Fruit fly (Drosophila melanogaster): ENCODE results near the gene CG4842.
A peak's percentile ranks its signal among the peaks of the same experiment; 100 is the strongest.

Gene CG4842

DNA sequence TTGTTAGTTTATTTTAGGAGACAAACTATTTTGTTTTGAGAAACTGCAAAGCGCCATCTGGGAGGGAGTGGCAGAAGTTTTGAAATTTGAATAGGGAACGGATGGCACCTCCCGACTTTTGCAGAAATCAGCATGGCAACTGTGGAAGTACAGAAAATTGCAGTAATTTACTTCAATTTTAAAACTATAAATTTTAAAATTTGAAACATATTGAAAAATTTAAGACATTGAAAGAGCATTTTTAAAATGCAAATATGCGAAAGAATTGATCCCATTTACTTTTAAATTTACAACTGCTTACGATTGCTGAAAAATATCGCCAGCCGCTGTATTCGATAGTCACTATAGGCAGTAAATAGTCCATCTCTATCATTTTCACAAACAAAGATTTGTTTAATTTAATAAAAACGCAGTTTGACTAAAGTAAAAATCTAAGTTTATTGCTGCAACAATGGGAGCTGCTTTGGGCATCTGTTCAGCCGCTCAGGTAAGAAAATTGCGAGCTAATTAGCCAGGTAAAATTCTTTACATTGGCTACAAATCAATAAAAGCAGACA is 44.3 kb downstream of the CG4842 start, which contains the start of gene Serinc (continued):
- peak; percentile 37 for TF ChIP-seq CG9797 (GFP tag; optimal IDR thresholded peaks at IDR 0.05)
- no peak for TF ChIP-seq Deaf1 (tag; optimal IDR thresholded peaks at IDR 0.05)
- no peak for TF ChIP-seq CG1024 (GFP tag; IDR thresholded peaks at IDR 0.05)
- no peak for TF ChIP-seq Taf1 (GFP tag; IDR thresholded peaks at IDR 0.05)
- no peak for TF ChIP-seq CG7786 (GFP tag; optimal IDR thresholded peaks at IDR 0.05)
- TF ChIP-seq unc-4 (GFP tag; IDR thresholded peaks at IDR 0.05; ENCODE audit: partially characterized antibody): peak; percentile 96
- TF ChIP-seq Sry-β (GFP tag; optimal IDR thresholded peaks at IDR 0.05): no peak
- peak; percentile 21 for TF ChIP-seq CG9817 (tag; optimal IDR thresholded peaks at IDR 0.05)
- no peak for TF ChIP-seq CG12071 (GFP tag; optimal IDR thresholded peaks at IDR 0.05)
- no peak for TF ChIP-seq h (optimal IDR thresholded peaks at IDR 0.05)
- TF ChIP-seq hth (optimal IDR thresholded peaks at IDR 0.05): no peak
- no peak for TF ChIP-seq tll (GFP tag; optimal IDR thresholded peaks at IDR 0.05)
- peak; percentile 39 for TF ChIP-seq Dip3 (GFP tag; optimal IDR thresholded peaks at IDR 0.05)
- peak; percentile 26 for TF ChIP-seq CG8388 (GFP tag; optimal IDR thresholded peaks at IDR 0.05)
- TF ChIP-seq CG6765 (GFP tag; optimal IDR thresholded peaks at IDR 0.05): no peak
- TF ChIP-seq nom (GFP tag; optimal IDR thresholded peaks at IDR 0.05): no peak
- peak; percentile 44; the same call in 1 of the 2 replicates for TF ChIP-seq ara (GFP tag; IDR thresholded peaks at IDR 0.05)
- TF ChIP-seq CG33557 (GFP tag; optimal IDR thresholded peaks at IDR 0.05): peak; percentile 42
- TF ChIP-seq CG7357 (GFP tag; IDR thresholded peaks at IDR 0.05): no peak
- TF ChIP-seq CG30403 (GFP tag; optimal IDR thresholded peaks at IDR 0.05): peak; percentile 70
- TF ChIP-seq vfl (GFP tag; optimal IDR thresholded peaks at IDR 0.05): peak; percentile 59
- TF ChIP-seq H15 (GFP tag; IDR thresholded peaks at IDR 0.05): no peak
- TF ChIP-seq CG18262 (tag; optimal IDR thresholded peaks at IDR 0.05): peak; percentile 35
- TF ChIP-seq CG34422 (GFP tag; IDR thresholded peaks at IDR 0.05): 0 out of 3 replicates have a peak, but pooled peaks have one; percentile 14
- TF ChIP-seq Dll (GFP tag; IDR thresholded peaks at IDR 0.05; ENCODE audit: partially characterized antibody): peak; percentile 99
- TF ChIP-seq pho (GFP tag; optimal IDR thresholded peaks at IDR 0.05): peak; percentile 45
- TF ChIP-seq aop (GFP tag; IDR thresholded peaks at IDR 0.05): no peak
- TF ChIP-seq Atf-2 (GFP tag; optimal IDR thresholded peaks at IDR 0.05): peak; percentile 53
- peak; percentile 97 for TF ChIP-seq Ets65A (GFP tag)
- peak; percentile 81 for TF ChIP-seq CG9437 (GFP tag; optimal IDR thresholded peaks at IDR 0.05)
- TF ChIP-seq Sox100B (GFP tag; optimal IDR thresholded peaks at IDR 0.05): no peak
- TF ChIP-seq CG8765 (GFP tag; IDR thresholded peaks at IDR 0.05): no peak
- TF ChIP-seq tap (tag; optimal IDR thresholded peaks at IDR 0.05): no peak
- peak; percentile 11; the same call in 1 of the 2 replicates for TF ChIP-seq CG4404 (GFP tag; IDR thresholded peaks at IDR 0.05)
- TF ChIP-seq zen (tag; optimal IDR thresholded peaks at IDR 0.05): peak; percentile 76
- no peak for TF ChIP-seq run (tag; optimal IDR thresholded peaks at IDR 0.05)
- TF ChIP-seq CG8924 (tag; optimal IDR thresholded peaks at IDR 0.05): peak; percentile 83
- TF ChIP-seq dysf (GFP tag; IDR thresholded peaks at IDR 0.05): peak; percentile 58
- peak; percentile 28 for TF ChIP-seq CG1233 (GFP tag; optimal IDR thresholded peaks at IDR 0.05)
- TF ChIP-seq CG10654 (GFP tag; optimal IDR thresholded peaks at IDR 0.05): peak; percentile 45
- 0 out of 2 replicates have a peak, but pooled peaks have one; percentile 9 for TF ChIP-seq Atf6 (GFP tag; IDR thresholded peaks at IDR 0.05)
- peak; percentile 98 for TF ChIP-seq Scr (GFP tag; IDR thresholded peaks at IDR 0.05; ENCODE audit: partially characterized antibody)
- peak; percentile 0 for TF ChIP-seq slou (GFP tag; optimal IDR thresholded peaks at IDR 0.05)
- TF ChIP-seq ind (GFP tag; optimal IDR thresholded peaks at IDR 0.05): peak; percentile 59
- peak; percentile 16 for TF ChIP-seq Fer2 (tag; optimal IDR thresholded peaks at IDR 0.05)
- TF ChIP-seq ewg (GFP tag; optimal IDR thresholded peaks at IDR 0.05): peak; percentile 39
- TF ChIP-seq Eip74EF (GFP tag; optimal IDR thresholded peaks at IDR 0.05): no peak
- TF ChIP-seq Sry-δ (GFP tag; optimal IDR thresholded peaks at IDR 0.05): peak; percentile 97
- no peak for TF ChIP-seq CG15073 (GFP tag; optimal IDR thresholded peaks at IDR 0.05)
- TF ChIP-seq CG11695 (GFP tag; IDR thresholded peaks at IDR 0.05): no peak
- peak; percentile 95 for TF ChIP-seq mld (GFP tag; IDR thresholded peaks at IDR 0.05; ENCODE audit: partially characterized antibody)

All from whole organism, embryonic.